Worm (Caenorhabditis elegans) whole organism, mixed stage, embryonic: ENCODE measurements around the gene F57A8.1.

ENCODE experiments used
- blmp-1 ChIP-seq: fragments of 150-350 bp; optimal IDR thresholded peaks from 2 replicates; lab custom pipeline; 2014; ENCODE audit warnings: missing biosample characterization, missing genetic modification characterization
- cnd-1 ChIP-seq: fragments of 200-800 bp; sonication (Bioruptor generic); optimal IDR thresholded peaks from 2 replicates; lab custom pipeline; 2018; ENCODE audit warnings: mild to moderate bottlenecking, missing genetic modification characterization, missing compliant biosample characterization
- lin-13 ChIP-seq: fragments of 150-350 bp; optimal IDR thresholded peaks from 2 replicates; lab custom pipeline; 2014; ENCODE audit warnings: missing biosample characterization, missing genetic modification characterization
- mep-1 ChIP-seq: fragments of 150-350 bp; optimal IDR thresholded peaks from 2 replicates; lab custom pipeline; 2017; ENCODE audit warnings: missing biosample characterization, missing genetic modification reagents, missing genetic modification characterization, inconsistent platforms
- nhr-12 ChIP-seq: fragments of 150-350 bp; optimal IDR thresholded peaks from 2 replicates; lab custom pipeline; 2014; ENCODE audit warnings: missing biosample characterization, missing genetic modification characterization
- snpc-4 ChIP-seq: fragments of 150-350 bp; optimal IDR thresholded peaks from 2 replicates; lab custom pipeline; 2014; ENCODE audit warnings: missing biosample characterization, missing genetic modification characterization
- sptf-1 ChIP-seq: sonication (generic microtip); optimal IDR thresholded peaks from 2 replicates; lab custom pipeline; 2017; ENCODE audit warnings: mild to moderate bottlenecking, missing genetic modification characterization, moderate library complexity, missing compliant biosample characterization
- unc-120 ChIP-seq: sonication (generic microtip); optimal IDR thresholded peaks from 2 replicates; lab custom pipeline; 2017; ENCODE audit warnings: missing genetic modification characterization, missing compliant biosample characterization; ENCODE audit not compliant: poor library complexity, severe bottlenecking
- ztf-11 ChIP-seq: fragments of 150-350 bp; optimal IDR thresholded peaks from 2 replicates; lab custom pipeline; 2014; ENCODE audit warnings: missing biosample characterization, missing genetic modification characterization

ce11 chrV:9987688-9988087 lies 49.5 kb upstream of the F57A8.1 start, which contains the start of gene C27H6.8:
- TF ChIP-seq snpc-4 (tag; lab: Kevin White, UChicago) (no peak), lin-13 (tag; lab: Kevin White, UChicago) (no peak), ztf-11 (no peak), mep-1 (no peak), cnd-1 (tag; lab: Kevin White, UChicago) (no peak), nhr-12 (tag; lab: Kevin White, UChicago) (no peak), blmp-1 (tag; lab: Kevin White, UChicago) (no peak), unc-120 (tag; lab: Kevin White, UChicago) (no peak), sptf-1 (no peak)
